Fruit fly (Drosophila melanogaster) whole organism, embryonic: Measurements from ENCODE around the gene CG14339.

Experiments used
- CG10321 ChIP-seq: fragments of 200-800 bp; sonication (Bioruptor generic); IDR thresholded peaks from 2 replicates; pipeline ENCODE4 v1.3.6; 2022; ENCODE audit warnings: missing biosample characterization, missing genetic modification characterization
- CG10565 ChIP-seq: fragments of 200-800 bp; sonication (Bioruptor generic); optimal IDR thresholded peaks from 3 replicates; lab custom pipeline; 2016; ENCODE audit warnings: missing biosample characterization, mild to moderate bottlenecking, missing genetic modification characterization
- CG12155 ChIP-seq: fragments of 200-800 bp; sonication (Bioruptor generic); optimal IDR thresholded peaks from 3 replicates; lab custom pipeline; 2016; ENCODE audit warnings: missing biosample characterization, missing genetic modification characterization
- CG1233 ChIP-seq: fragments of 200-800 bp; sonication (Bioruptor generic); optimal IDR thresholded peaks from 4 replicates; lab custom pipeline; 2018; ENCODE audit warnings: missing biosample characterization, mild to moderate bottlenecking, missing genetic modification characterization
- CG13424 ChIP-seq: fragments of 200-800 bp; sonication (Bioruptor generic); optimal IDR thresholded peaks from 2 replicates; lab custom pipeline; 2019; ENCODE audit warnings: missing biosample characterization, mild to moderate bottlenecking, missing genetic modification characterization, moderate library complexity
- CG15269 ChIP-seq: fragments of 200-800 bp; sonication (Bioruptor generic); optimal IDR thresholded peaks from 2 replicates; lab custom pipeline; 2018; ENCODE audit warnings: missing biosample characterization, mild to moderate bottlenecking, missing genetic modification characterization, moderate library complexity
- CG1529 ChIP-seq: fragments of 200-800 bp; sonication (Bioruptor generic); optimal IDR thresholded peaks from 3 replicates; lab custom pipeline; 2018; ENCODE audit warnings: missing biosample characterization, missing genetic modification characterization
- CG1603 ChIP-seq: fragments of 200-800 bp; sonication (Bioruptor generic); optimal IDR thresholded peaks from 2 replicates; lab custom pipeline; 2019; ENCODE audit warnings: missing biosample characterization, mild to moderate bottlenecking, missing genetic modification characterization, moderate library complexity
- CG17328 ChIP-seq: fragments of 200-800 bp; sonication (Bioruptor generic); IDR thresholded peaks from 2 replicates; pipeline ENCODE4 v1.3.6; 2022; ENCODE audit warnings: missing biosample characterization, missing genetic modification characterization
- CG17612 ChIP-seq: fragments of 200-800 bp; sonication (Bioruptor generic); IDR thresholded peaks from 2 replicates; pipeline ENCODE4 v1.3.6; 2022; ENCODE audit warnings: missing biosample characterization, missing genetic modification characterization
- CG17829 ChIP-seq: fragments of 200-800 bp; optimal IDR thresholded peaks from 2 replicates; lab custom pipeline; 2019; ENCODE audit warnings: missing biosample characterization, mild to moderate bottlenecking, missing genetic modification characterization, moderate library complexity
- CG2116 ChIP-seq: fragments of 200-800 bp; sonication (Bioruptor generic); optimal IDR thresholded peaks from 3 replicates; lab custom pipeline; 2018; ENCODE audit warnings: missing biosample characterization, mild to moderate bottlenecking, missing genetic modification characterization
- CG33213 ChIP-seq: fragments of 200-800 bp; sonication (Bioruptor generic); optimal IDR thresholded peaks from 3 replicates; lab custom pipeline; 2016; ENCODE audit warnings: missing biosample characterization, missing genetic modification characterization
- CG33557 ChIP-seq: fragments of 200-800 bp; sonication (Bioruptor generic); optimal IDR thresholded peaks from 2 replicates; lab custom pipeline; 2019; ENCODE audit warnings: missing biosample characterization, mild to moderate bottlenecking, missing genetic modification characterization, moderate library complexity
- CG3407 ChIP-seq: fragments of 200-800 bp; sonication (Bioruptor generic); optimal IDR thresholded peaks from 2 replicates; lab custom pipeline; 2018; ENCODE audit warnings: missing biosample characterization, mild to moderate bottlenecking, missing genetic modification characterization
- CG3838 ChIP-seq: fragments of 200-800 bp; sonication (Bioruptor generic); optimal IDR thresholded peaks from 3 replicates; lab custom pipeline; 2016; ENCODE audit warnings: missing biosample characterization, missing genetic modification characterization
- CG6689 ChIP-seq: fragments of 200-800 bp; sonication (Bioruptor generic); IDR thresholded peaks from 2 replicates; pipeline ENCODE4 v1.3.6; 2022; ENCODE audit warnings: missing biosample characterization, missing genetic modification characterization
- Camta ChIP-seq: fragments of 200-800 bp; sonication (Bioruptor generic); optimal IDR thresholded peaks from 2 replicates; lab custom pipeline; 2016; ENCODE audit warnings: missing biosample characterization, missing genetic modification characterization
- D19A ChIP-seq: fragments of 200-800 bp; optimal IDR thresholded peaks from 3 replicates; lab custom pipeline; 2019; ENCODE audit warnings: missing biosample characterization, mild to moderate bottlenecking, missing genetic modification characterization, moderate library complexity
- Dll ChIP-seq: fragments of 200-800 bp; sonication (Bioruptor generic); IDR thresholded peaks from 4 replicates; pipeline ENCODE4 v1.3.6; 2022; ENCODE audit warnings: missing biosample characterization, missing genetic modification characterization; ENCODE audit not compliant: partially characterized antibody
- Doc2 ChIP-seq: fragments of 200-800 bp; sonication (Bioruptor generic); IDR thresholded peaks from 2 replicates; pipeline ENCODE4 v1.3.6; 2022; ENCODE audit warnings: missing biosample characterization, missing genetic modification characterization
- Ets97D ChIP-seq: fragments of 200-800 bp; sonication (Bioruptor generic); optimal IDR thresholded peaks from 3 replicates; lab custom pipeline; 2016; ENCODE audit warnings: missing biosample characterization, missing genetic modification characterization
- Hmr ChIP-seq: fragments of 200-800 bp; sonication (Bioruptor generic); optimal IDR thresholded peaks from 3 replicates; lab custom pipeline; 2017; ENCODE audit warnings: mild to moderate bottlenecking, missing biosample characterization, missing genetic modification reagents, missing genetic modification characterization
- Hsf ChIP-seq: fragments of 200-800 bp; sonication (Bioruptor generic); optimal IDR thresholded peaks from 3 replicates; lab custom pipeline; 2016; ENCODE audit warnings: missing biosample characterization, missing genetic modification characterization
- Myb ChIP-seq: fragments of 200-800 bp; sonication (Bioruptor generic); optimal IDR thresholded peaks from 2 replicates; lab custom pipeline; 2016; ENCODE audit warnings: missing biosample characterization, missing genetic modification characterization
- NK7.1 ChIP-seq: fragments of 200-800 bp; sonication (Bioruptor generic); optimal IDR thresholded peaks from 3 replicates; lab custom pipeline; 2016; ENCODE audit warnings: missing biosample characterization, missing genetic modification characterization
- Xbp1 ChIP-seq: fragments of 200-800 bp; sonication (Bioruptor generic); optimal IDR thresholded peaks from 3 replicates; lab custom pipeline; 2016; ENCODE audit warnings: missing biosample characterization, mild to moderate bottlenecking, missing genetic modification characterization
- Xrp1 ChIP-seq: fragments of 200-800 bp; sonication (Bioruptor generic); IDR thresholded peaks from 2 replicates; pipeline ENCODE4 v1.3.6; 2022; ENCODE audit warnings: missing biosample characterization, missing genetic modification characterization
- amos ChIP-seq: fragments of 200-800 bp; sonication (Bioruptor generic); IDR thresholded peaks from 2 replicates; pipeline ENCODE4 v1.3.6; 2022; ENCODE audit warnings: missing biosample characterization, missing genetic modification characterization; ENCODE audit not compliant: partially characterized antibody
- ara ChIP-seq: fragments of 200-800 bp; sonication (Bioruptor generic); IDR thresholded peaks from 2 replicates; pipeline ENCODE4 v1.3.6; 2022; ENCODE audit warnings: missing biosample characterization, missing genetic modification characterization
- bowl ChIP-seq: fragments of 200-800 bp; sonication (Bioruptor generic); IDR thresholded peaks from 2 replicates; pipeline ENCODE4 v1.3.6; 2022; ENCODE audit warnings: missing biosample characterization, missing genetic modification characterization
- bsh ChIP-seq, 2 experiments: fragments of 200-800 bp; sonication (Bioruptor generic); optimal IDR thresholded peaks; 2 replicates each; lab custom pipeline; 2017 to 2018; ENCODE audit warnings: mild to moderate bottlenecking in 2 of 2, missing biosample characterization in 2 of 2, missing genetic modification characterization in 2 of 2, moderate library complexity in 1 of 2
- caup ChIP-seq: fragments of 200-800 bp; sonication (Bioruptor generic); optimal IDR thresholded peaks from 3 replicates; lab custom pipeline; 2017; ENCODE audit warnings: missing biosample characterization, mild to moderate bottlenecking, missing genetic modification characterization, moderate library complexity; ENCODE audit not compliant: severe bottlenecking
- dm ChIP-seq: fragments of 200-800 bp; sonication (Bioruptor generic); optimal IDR thresholded peaks from 3 replicates; lab custom pipeline; 2016; ENCODE audit warnings: missing biosample characterization, missing genetic modification characterization
- exex ChIP-seq: fragments of 200-800 bp; sonication (Bioruptor generic); optimal IDR thresholded peaks from 4 replicates; lab custom pipeline; 2018; ENCODE audit warnings: missing biosample characterization, mild to moderate bottlenecking, missing genetic modification characterization, moderate library complexity
- hth ChIP-seq: fragments of >200 bp; optimal IDR thresholded peaks from 2 replicates; lab custom pipeline; 2017; ENCODE audit warnings: inconsistent platforms
- mirr ChIP-seq: fragments of 200-800 bp; sonication (Bioruptor generic); optimal IDR thresholded peaks from 3 replicates; lab custom pipeline; 2018; ENCODE audit warnings: missing biosample characterization, mild to moderate bottlenecking, missing genetic modification characterization
- nerfin-1 ChIP-seq: fragments of 200-800 bp; sonication (Bioruptor generic); optimal IDR thresholded peaks from 3 replicates; lab custom pipeline; 2019; ENCODE audit warnings: missing biosample characterization, mild to moderate bottlenecking, missing genetic modification characterization, moderate library complexity
- pnt ChIP-seq: fragments of 200-800 bp; sonication (Bioruptor generic); optimal IDR thresholded peaks from 3 replicates; lab custom pipeline; 2016; ENCODE audit warnings: missing biosample characterization, missing genetic modification characterization
- pzg ChIP-seq: fragments of 200-800 bp; sonication (Bioruptor generic); optimal IDR thresholded peaks from 3 replicates; lab custom pipeline; 2018; ENCODE audit warnings: missing biosample characterization, mild to moderate bottlenecking, missing genetic modification characterization, moderate library complexity
- rib ChIP-seq: fragments of 200-800 bp; sonication (Bioruptor generic); IDR thresholded peaks from 2 replicates; pipeline ENCODE4 v1.3.6; 2022; ENCODE audit warnings: missing biosample characterization, missing genetic modification characterization
- salm ChIP-seq: fragments of 200-800 bp; sonication (Bioruptor generic); optimal IDR thresholded peaks from 2 replicates; lab custom pipeline; 2018; ENCODE audit warnings: missing biosample characterization, mild to moderate bottlenecking, missing genetic modification characterization
- sisA ChIP-seq: fragments of 200-800 bp; sonication (Bioruptor generic); IDR thresholded peaks from 2 replicates; pipeline ENCODE4 v1.3.6; 2022; ENCODE audit warnings: missing biosample characterization, missing genetic modification characterization
- tio ChIP-seq: fragments of 200-800 bp; sonication (Bioruptor generic); optimal IDR thresholded peaks from 2 replicates; lab custom pipeline; 2017; ENCODE audit warnings: missing biosample characterization, missing genetic modification characterization, inconsistent platforms
- unc-4 ChIP-seq: fragments of 200-800 bp; sonication (Bioruptor generic); IDR thresholded peaks from 2 replicates; pipeline ENCODE4 v1.3.6; 2022; ENCODE audit warnings: missing biosample characterization, missing genetic modification characterization; ENCODE audit not compliant: partially characterized antibody
- usp ChIP-seq: fragments of >200 bp; optimal IDR thresholded peaks from 2 replicates; lab custom pipeline; 2017; ENCODE audit warnings: missing biosample characterization, missing genetic modification characterization
- z ChIP-seq: fragments of 200-800 bp; sonication (Bioruptor generic); IDR thresholded peaks from 3 replicates; pipeline ENCODE4 v1.3.6; 2022; ENCODE audit warnings: missing biosample characterization, missing genetic modification characterization

Gene CG14339

DNA sequence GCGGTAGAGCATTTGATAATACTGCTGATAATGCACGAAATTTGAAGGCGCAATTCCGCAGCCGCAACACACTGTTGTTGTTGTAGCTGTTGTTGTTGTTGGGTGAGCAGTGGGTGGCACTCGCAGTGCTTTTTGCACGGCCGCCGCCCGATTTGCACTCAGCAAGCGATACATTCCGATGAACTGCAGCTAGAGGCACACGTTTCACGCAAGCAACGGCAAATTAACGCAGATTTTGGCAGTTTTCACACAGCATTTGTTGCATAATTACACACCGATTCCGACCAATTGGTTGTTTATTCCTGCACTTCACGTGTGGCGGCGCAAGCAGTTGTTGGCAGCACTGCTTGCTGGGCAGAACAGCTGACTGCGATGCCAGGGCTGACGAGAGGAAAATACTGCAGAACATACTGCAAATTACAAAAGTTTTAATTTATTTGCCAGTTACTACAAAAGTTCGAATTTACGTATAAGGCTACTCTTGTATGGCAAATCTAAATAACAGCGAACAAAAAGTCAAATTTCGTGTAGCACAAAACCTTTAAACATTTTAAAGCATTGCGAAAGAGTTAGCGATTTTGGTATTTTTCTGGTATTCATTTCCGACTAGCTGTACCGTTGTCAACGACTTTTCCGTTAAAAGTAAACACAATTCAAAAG, at the start of gene CG14339, which contains the start of gene PolrMT (continued):
- no peak for TF ChIP-seq unc-4 (GFP tag; lab: Robert Waterston, UW)
- TF ChIP-seq NK7.1 (GFP tag; lab: Kevin White, UChicago), result peak; percentile 16
- TF ChIP-seq dm (GFP tag; lab: Kevin White, UChicago), result peak; percentile 95
- TF ChIP-seq caup (GFP tag; lab: Kevin White, UChicago), result peak; percentile 5
- TF ChIP-seq CG1529 (GFP tag; lab: Kevin White, UChicago), result no peak
- TF ChIP-seq sisA, result no peak
- no peak for TF ChIP-seq CG3407 (GFP tag; lab: Kevin White, UChicago)
- TF ChIP-seq pnt, result no peak
- TF ChIP-seq CG13424, result peak; percentile 29
- no peak for TF ChIP-seq salm (tag; lab: Kevin White, UChicago)
- no peak for TF ChIP-seq CG10565 (GFP tag; lab: Kevin White, UChicago)
- TF ChIP-seq amos (GFP tag; lab: Robert Waterston, UW), result peak; percentile 35; the same call in 1 of the 2 replicates
- TF ChIP-seq Camta (GFP tag; lab: Kevin White, UChicago), result no peak
- TF ChIP-seq CG3838 (GFP tag; lab: Kevin White, UChicago), result no peak
- peak; percentile 45 for TF ChIP-seq Hmr (GFP tag; lab: Kevin White, UChicago)
- TF ChIP-seq Myb (GFP tag; lab: Kevin White, UChicago), result peak; percentile 98
- no peak for TF ChIP-seq Doc2 (GFP tag; lab: Robert Waterston, UW)
- TF ChIP-seq mirr, result peak; percentile 18
- no peak for TF ChIP-seq usp (GFP tag; lab: Kevin White, UChicago)
- no peak for TF ChIP-seq D19A
- TF ChIP-seq CG1603, result no peak
- no peak for TF ChIP-seq rib (GFP tag; lab: Robert Waterston, UW)
- no peak for TF ChIP-seq CG33213 (GFP tag; lab: Kevin White, UChicago)
- no peak for TF ChIP-seq hth (lab: Kevin White, UChicago)
- TF ChIP-seq exex, result peak; percentile 15

DNA sequence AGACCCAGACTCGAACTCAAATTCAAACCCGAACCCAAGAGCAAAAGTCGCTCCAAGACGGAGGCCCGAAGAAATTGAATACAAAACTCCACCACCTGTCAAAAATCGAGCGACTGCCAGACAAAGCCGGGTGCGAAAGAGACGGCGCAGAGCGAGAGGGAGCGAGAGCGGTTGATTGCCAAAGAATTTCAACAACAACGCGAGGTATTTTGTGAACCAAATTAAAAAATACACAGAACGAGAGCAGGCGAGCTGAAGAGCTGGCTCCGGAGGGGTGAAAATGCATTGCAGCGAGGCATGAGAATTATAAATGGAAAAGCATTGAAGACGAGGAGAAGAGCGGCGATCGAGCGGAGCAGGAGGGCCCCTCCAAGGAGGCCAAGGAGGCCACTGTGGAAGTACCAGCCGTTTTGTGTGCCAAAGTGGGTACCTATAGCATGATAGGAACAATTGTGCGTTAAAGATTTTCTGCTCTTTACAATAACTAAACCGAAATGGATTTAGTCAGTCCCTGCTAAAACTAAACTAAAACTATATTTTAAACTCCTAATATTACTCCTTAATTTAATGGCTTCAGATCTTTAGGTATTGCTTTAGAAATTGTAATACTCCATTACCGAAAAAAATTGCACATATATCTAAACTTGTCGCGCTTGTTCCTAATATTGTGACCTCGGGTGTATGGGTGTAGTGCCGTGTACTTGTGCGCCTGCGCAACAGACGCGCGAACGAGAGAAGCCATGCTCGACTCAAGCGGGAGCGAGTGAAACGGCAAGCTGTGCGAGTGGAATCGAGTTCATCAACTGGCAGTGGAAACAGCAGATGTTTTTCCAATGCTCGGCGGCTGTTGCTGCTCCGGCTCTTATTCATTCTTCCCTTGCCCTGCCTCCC, 45.6 kb upstream of the CG14339 start:
- TF ChIP-seq Dll (GFP tag; lab: Robert Waterston, UW) (no peak), pzg (GFP tag; lab: Kevin White, UChicago) (no peak), CG33557 (GFP tag; lab: Kevin White, UChicago) (peak; percentile 73), pnt (peak; percentile 27), Xbp1 (GFP tag; lab: Kevin White, UChicago) (peak; percentile 26), CG10321 (peak; percentile 49; the same call in 1 of the 2 replicates), exex (no peak), CG12155 (peak; percentile 39), CG17328 (peak; percentile 10; the same call in 1 of the 2 replicates), z (GFP tag; lab: Robert Waterston, UW) (peak; percentile 76), Hsf (GFP tag; lab: Kevin White, UChicago) (peak; percentile 36), nerfin-1 (peak; percentile 10), Ets97D (GFP tag; lab: Kevin White, UChicago) (no peak), CG1233 (GFP tag; lab: Kevin White, UChicago) (no peak), CG17829 (tag; lab: Kevin White, UChicago) (peak; percentile 57), CG2116 (GFP tag; lab: Kevin White, UChicago) (peak; percentile 9), bowl (GFP tag; lab: Robert Waterston, UW) (no peak), CG17612 (no peak), bsh (GFP tag; optimal IDR thresholded peaks at IDR 0.05; lab: Kevin White, UChicago) (peak in 1 of 2 experiments; percentile 48), Xrp1 (GFP tag; lab: Robert Waterston, UW) (peak; percentile 58), tio (GFP tag; lab: Kevin White, UChicago) (peak; percentile 45), ara (GFP tag; lab: Robert Waterston, UW) (peak; percentile 59), CG15269 (tag; lab: Kevin White, UChicago) (peak; percentile 22), CG6689 (GFP tag; lab: Robert Waterston, UW) (peak; percentile 38; the same call in 1 of the 2 replicates)
